Comparison of ENCODE assay signal across 2 fruit fly cellular contexts in genomic region chr3L:20182799-20183198, dm6.
A peak's percentile ranks its signal among the peaks of the same experiment; 100 is the strongest.
TF ChIP-seq lines count a peak whose summit lies in the region.

No protein-coding gene starts in this region.

- TF ChIP-seq CTCF in whole organism, embryonic (GFP tag; optimal IDR thresholded peaks at IDR 0.05; lab: Kevin White, UChicago), result no peak

TF ChIP-seq in whole organism, embryonic, 481 proteins besides CTCF, POLR2A, EP300 and RAD21:
- TF ChIP-seq chinmo (GFP tag; IDR thresholded peaks at IDR 0.05; lab: Robert Waterston, UW; ENCODE audit: partially characterized antibody) (0 out of 4 replicates have a peak, but pooled peaks have one; percentile 13), Med (GFP tag; lab: Kevin White, UChicago) (peak; percentile 3), cad (GFP tag; optimal IDR thresholded peaks at IDR 0.05; lab: Kevin White, UChicago) (peak; percentile 43), sd (tag; optimal IDR thresholded peaks at IDR 0.05; lab: Kevin White, UChicago) (peak; percentile 59), CG3163 (GFP tag; optimal IDR thresholded peaks at IDR 0.05; lab: Kevin White, UChicago) (no peak), cg (GFP tag; optimal IDR thresholded peaks at IDR 0.05; lab: Kevin White, UChicago) (peak; percentile 65)

TF ChIP-seq in whole organism, wandering third instar larva, 38 proteins besides CTCF, POLR2A, EP300 and RAD21:
- no peak for TF ChIP-seq Jra (GFP tag; optimal IDR thresholded peaks at IDR 0.05; lab: Kevin White, UChicago)
- peak; percentile 71 for TF ChIP-seq Dfd (GFP tag; optimal IDR thresholded peaks at IDR 0.05; lab: Kevin White, UChicago)

Comparison
In these comparisons a context has a peak if more than half of its experiments do, and no peak if none do; other contexts are left out.
1. Of the 10 proteins assayed by ChIP-seq in both whole organism, embryonic and whole organism, wandering third instar larva: peak only in whole organism, embryonic: none; only in whole organism, wandering third instar larva: Dfd; in both: none; in neither: 9.